Worm (Caenorhabditis elegans) whole organism, mixed stage, embryonic: ENCODE results near the gene srx-36.

Source experiments
- blmp-1 ChIP-seq: fragments of 150-350 bp; optimal IDR thresholded peaks from 2 replicates; lab custom pipeline; 2014; ENCODE audit warnings: missing biosample characterization, missing genetic modification characterization
- drap-1 ChIP-seq: fragments of 200-800 bp; sonication (Bioruptor generic); optimal IDR thresholded peaks from 3 replicates; lab custom pipeline; 2018; ENCODE audit warnings: mild to moderate bottlenecking, missing genetic modification characterization, missing compliant biosample characterization
- lsy-2 ChIP-seq: fragments of 150-350 bp; optimal IDR thresholded peaks from 2 replicates; lab custom pipeline; 2014; ENCODE audit warnings: missing biosample characterization, missing genetic modification characterization
- mab-5 ChIP-seq: fragments of 150-350 bp; optimal IDR thresholded peaks from 2 replicates; lab custom pipeline; 2014; ENCODE audit warnings: missing biosample characterization, missing genetic modification characterization
- nhr-12 ChIP-seq: fragments of 150-350 bp; optimal IDR thresholded peaks from 2 replicates; lab custom pipeline; 2014; ENCODE audit warnings: missing biosample characterization, missing genetic modification characterization
- pha-4 ChIP-seq: fragments of 150-350 bp; optimal IDR thresholded peaks from 2 replicates; lab custom pipeline; 2018; ENCODE audit warnings: missing biosample characterization, missing genetic modification reagents, missing genetic modification characterization
- snpc-4 ChIP-seq: fragments of 150-350 bp; optimal IDR thresholded peaks from 2 replicates; lab custom pipeline; 2014; ENCODE audit warnings: missing biosample characterization, missing genetic modification characterization
- ztf-11 ChIP-seq: fragments of 150-350 bp; optimal IDR thresholded peaks from 2 replicates; lab custom pipeline; 2014; ENCODE audit warnings: missing biosample characterization, missing genetic modification characterization

DNA sequence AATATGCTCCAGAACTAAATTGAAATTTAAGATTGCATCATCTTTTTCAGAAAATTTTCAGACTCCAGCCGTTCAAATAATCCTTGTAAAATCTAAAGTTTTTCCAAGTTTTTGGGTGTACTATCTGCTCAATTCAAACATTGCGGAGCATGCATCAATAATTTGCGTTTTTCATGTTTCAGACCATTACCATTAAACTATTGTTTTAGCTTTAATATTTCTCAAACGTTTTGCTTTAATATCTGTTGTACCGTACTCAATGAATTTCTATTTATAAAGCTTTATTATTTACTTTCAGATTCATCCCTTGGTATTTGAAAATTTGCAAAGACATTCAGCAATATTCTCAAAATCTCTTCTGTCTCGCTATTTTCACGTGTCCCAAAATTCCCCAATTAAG, 27.6 kb downstream of the srx-36 start, which contains the start of gene odr-2:
- TF ChIP-seq lsy-2 (no peak), nhr-12 (tag; lab: Kevin White, UChicago) (no peak), blmp-1 (no peak), drap-1 (no peak), ztf-11 (no peak), snpc-4 (tag; lab: Kevin White, UChicago) (no peak), mab-5 (no peak), pha-4 (tag; lab: Kevin White, UChicago) (no peak)
